Worm (Caenorhabditis elegans) whole organism, L1 larva: Measurements from ENCODE around the gene hira-1.

Source experiments
- F16B12.6 ChIP-seq: fragments of 150-350 bp; optimal IDR thresholded peaks from 2 replicates; lab custom pipeline; 2014; ENCODE audit warnings: missing biosample characterization, missing genetic modification characterization
- Y116A8C.19 ChIP-seq: sonication (generic microtip); optimal IDR thresholded peaks from 2 replicates; lab custom pipeline; 2016; ENCODE audit warnings: missing compliant biosample characterization, missing genetic modification characterization, borderline replicate concordance
- aha-1 ChIP-seq: fragments of 150-350 bp; optimal IDR thresholded peaks from 2 replicates; lab custom pipeline; 2014; ENCODE audit warnings: missing biosample characterization, missing genetic modification characterization
- aly-2 ChIP-seq: fragments of 150-350 bp; optimal IDR thresholded peaks from 2 replicates; lab custom pipeline; 2014; ENCODE audit warnings: missing biosample characterization, missing genetic modification characterization
- blmp-1 ChIP-seq: fragments of 150-350 bp; optimal IDR thresholded peaks from 2 replicates; lab custom pipeline; 2014; ENCODE audit warnings: missing biosample characterization, missing genetic modification characterization
- ceh-63 ChIP-seq: fragments of 200-800 bp; sonication (Bioruptor generic); optimal IDR thresholded peaks from 2 replicates; lab custom pipeline; 2018; ENCODE audit warnings: mild to moderate bottlenecking, missing genetic modification characterization, missing compliant biosample characterization
- ceh-82 ChIP-seq, 3 experiments: fragments of 150-350 bp in 1 of 3; sonication (generic microtip) in 2 of 3; optimal IDR thresholded peaks; 2 replicates each; lab custom pipeline; 2014 to 2017; ENCODE audit warnings: missing biosample characterization in 3 of 3, missing genetic modification characterization in 3 of 3
- ceh-88 ChIP-seq: fragments of 200-800 bp; sonication (Bioruptor generic); IDR thresholded peaks from 2 replicates; pipeline ENCODE4 v1.3.6; 2022; ENCODE audit warnings: missing genetic modification characterization, missing compliant biosample characterization
- dpl-1 ChIP-seq, 3 experiments: fragments of 150-350 bp in 2 of 3; sonication (generic microtip) in 1 of 3; optimal IDR thresholded peaks; 2 replicates each; lab custom pipeline; 2014 to 2017; ENCODE audit warnings: missing biosample characterization in 3 of 3, missing genetic modification characterization in 3 of 3, missing genetic modification reagents in 3 of 3
- efl-1 ChIP-seq, 4 experiments: fragments of 150-350 bp; optimal IDR thresholded peaks in 3 of 4; peaks in 1 of 4; 1 replicate in 1 of 4; 2 replicates in 3 of 4; lab custom pipeline; 2014; ENCODE audit warnings: missing biosample characterization in 2 of 4, missing genetic modification characterization in 2 of 4, missing genetic modification reagents in 2 of 4
- efl-3 ChIP-seq: fragments of 200-800 bp; sonication (Bioruptor generic); optimal IDR thresholded peaks from 2 replicates; lab custom pipeline; 2018; ENCODE audit warnings: mild to moderate bottlenecking, missing genetic modification characterization, missing compliant biosample characterization
- egl-27 ChIP-seq, 2 experiments: fragments of 150-350 bp in 1 of 2; sonication (generic microtip); optimal IDR thresholded peaks; 3 replicates each; lab custom pipeline; 2017 to 2018; ENCODE audit warnings: missing biosample characterization in 2 of 2, missing genetic modification characterization in 2 of 2, missing genetic modification reagents in 2 of 2
- elt-2 ChIP-seq: sonication (generic microtip); optimal IDR thresholded peaks from 2 replicates; lab custom pipeline; 2016; ENCODE audit warnings: missing genetic modification characterization, mild to moderate bottlenecking, inconsistent platforms, missing compliant biosample characterization, missing genetic modification reagents
- fkh-10 ChIP-seq: sonication (generic microtip); optimal IDR thresholded peaks from 2 replicates; lab custom pipeline; 2017; ENCODE audit warnings: missing biosample characterization, missing genetic modification reagents, missing genetic modification characterization
- fos-1 ChIP-seq: fragments of 150-350 bp; optimal IDR thresholded peaks from 2 replicates; lab custom pipeline; 2014; ENCODE audit warnings: missing biosample characterization, missing genetic modification characterization
- irx-1 ChIP-seq: sonication (generic microtip); optimal IDR thresholded peaks from 2 replicates; lab custom pipeline; 2016; ENCODE audit warnings: missing genetic modification characterization, missing compliant biosample characterization
- isw-1 ChIP-seq: fragments of 200-800 bp; sonication (Bioruptor generic); IDR thresholded peaks from 2 replicates; pipeline ENCODE4 v1.3.6; 2022; ENCODE audit warnings: missing genetic modification characterization, missing compliant biosample characterization
- lin-14 ChIP-seq: fragments of 200-800 bp; sonication (Bioruptor generic); optimal IDR thresholded peaks from 2 replicates; lab custom pipeline; 2018; ENCODE audit warnings: mild to moderate bottlenecking, missing genetic modification characterization, moderate library complexity, missing compliant biosample characterization
- lin-15B ChIP-seq: fragments of 150-350 bp; sonication (generic microtip); optimal IDR thresholded peaks from 3 replicates; lab custom pipeline; 2014; ENCODE audit warnings: missing biosample characterization, missing genetic modification characterization
- lin-35 ChIP-seq, 2 experiments: fragments of 150-350 bp; optimal IDR thresholded peaks; 2 replicates each; lab custom pipeline; 2014; ENCODE audit warnings: missing biosample characterization in 2 of 2, missing genetic modification characterization in 2 of 2, missing genetic modification reagents in 2 of 2
- lsy-2 ChIP-seq, 2 experiments: fragments of 150-350 bp; optimal IDR thresholded peaks; 2 replicates each; lab custom pipeline; 2014; ENCODE audit warnings: missing biosample characterization in 2 of 2, missing genetic modification characterization in 2 of 2
- nhr-12 ChIP-seq: sonication (generic microtip); optimal IDR thresholded peaks from 2 replicates; lab custom pipeline; 2017; ENCODE audit warnings: missing biosample characterization, missing genetic modification characterization
- nhr-20 ChIP-seq: sonication (generic microtip); optimal IDR thresholded peaks from 2 replicates; lab custom pipeline; 2016; ENCODE audit warnings: mild to moderate bottlenecking, missing genetic modification characterization, missing compliant biosample characterization
- nhr-237 ChIP-seq: fragments of 150-350 bp; optimal IDR thresholded peaks from 2 replicates; lab custom pipeline; 2014; ENCODE audit warnings: missing biosample characterization, missing genetic modification characterization
- nhr-71 ChIP-seq: sonication (generic microtip); optimal IDR thresholded peaks from 2 replicates; lab custom pipeline; 2016; ENCODE audit warnings: mild to moderate bottlenecking, missing genetic modification characterization, moderate library complexity, missing compliant biosample characterization
- nhr-77 ChIP-seq: fragments of 150-350 bp; optimal IDR thresholded peaks from 2 replicates; lab custom pipeline; 2014; ENCODE audit warnings: missing biosample characterization, missing genetic modification characterization
- pag-3 ChIP-seq: sonication (generic microtip); optimal IDR thresholded peaks from 2 replicates; lab custom pipeline; 2017; ENCODE audit warnings: missing genetic modification characterization, mild to moderate bottlenecking, missing compliant biosample characterization, antibody characterized with exemption, borderline replicate concordance; ENCODE audit not compliant: insufficient read depth
- pqm-1 ChIP-seq: sonication (generic microtip); optimal IDR thresholded peaks from 3 replicates; lab custom pipeline; 2017; ENCODE audit warnings: missing biosample characterization, missing genetic modification characterization
- rnt-1 ChIP-seq: sonication (generic microtip); optimal IDR thresholded peaks from 2 replicates; lab custom pipeline; 2016; ENCODE audit warnings: mild to moderate bottlenecking, missing genetic modification characterization, moderate library complexity, missing compliant biosample characterization
- skn-1 ChIP-seq: fragments of 150-350 bp; optimal IDR thresholded peaks from 2 replicates; lab custom pipeline; 2014; ENCODE audit warnings: missing biosample characterization, missing genetic modification characterization
- snu-23 ChIP-seq: sonication (generic microtip); optimal IDR thresholded peaks from 2 replicates; lab custom pipeline; 2016; ENCODE audit warnings: missing genetic modification characterization, missing compliant biosample characterization
- sox-4 ChIP-seq: sonication (generic microtip); optimal IDR thresholded peaks from 2 replicates; lab custom pipeline; 2016; ENCODE audit warnings: missing genetic modification characterization, missing compliant biosample characterization
- sup-37 ChIP-seq: fragments of 200-800 bp; sonication (Bioruptor generic); optimal IDR thresholded peaks from 2 replicates; lab custom pipeline; 2018; ENCODE audit warnings: mild to moderate bottlenecking, missing genetic modification characterization, missing compliant biosample characterization
- swsn-7 ChIP-seq: sonication (generic microtip); optimal IDR thresholded peaks from 2 replicates; lab custom pipeline; 2016; ENCODE audit warnings: missing genetic modification characterization, missing compliant biosample characterization
- tbx-2 ChIP-seq: sonication (generic microtip); optimal IDR thresholded peaks from 2 replicates; lab custom pipeline; 2016; ENCODE audit warnings: missing genetic modification characterization, missing compliant biosample characterization
- tlp-1 ChIP-seq: fragments of 150-350 bp; optimal IDR thresholded peaks from 2 replicates; lab custom pipeline; 2014; ENCODE audit warnings: missing biosample characterization, missing genetic modification characterization
- xbp-1 ChIP-seq: sonication (generic microtip); optimal IDR thresholded peaks from 2 replicates; lab custom pipeline; 2016; ENCODE audit warnings: missing genetic modification characterization, missing compliant biosample characterization
- zag-1 ChIP-seq: fragments of 150-350 bp; optimal IDR thresholded peaks from 2 replicates; lab custom pipeline; 2014; ENCODE audit warnings: missing biosample characterization, missing genetic modification characterization
- ztf-4 ChIP-seq: fragments of 150-350 bp; optimal IDR thresholded peaks from 2 replicates; lab custom pipeline; 2014; ENCODE audit warnings: missing biosample characterization, missing genetic modification characterization

The hira-1 gene

DNA sequence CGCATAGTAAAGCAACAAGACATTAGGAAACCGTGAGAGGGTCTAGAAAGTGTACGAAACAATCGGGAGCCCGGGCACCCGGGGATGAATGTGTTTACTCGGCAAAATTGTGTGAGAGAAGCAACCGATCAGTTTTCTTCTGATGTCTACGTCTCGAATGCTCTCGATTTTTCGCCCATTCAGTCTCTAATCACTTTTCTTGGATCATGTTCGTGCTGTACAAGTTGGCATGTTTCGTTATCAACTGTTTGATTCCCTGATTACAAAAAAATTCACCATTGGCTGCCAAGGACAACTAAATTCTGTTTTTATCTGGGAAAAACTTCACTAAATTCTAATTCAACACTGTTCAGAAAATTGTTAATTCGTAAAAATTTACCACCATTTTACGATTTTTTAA is 10.3 kb upstream of the hira-1 start:
- TF ChIP-seq aly-2 (tag; lab: Kevin White, UChicago) (no peak), pqm-1 (tag; lab: Kevin White, UChicago) (no peak), lsy-2 (tag; optimal IDR thresholded peaks at IDR 0.05; lab: Kevin White, UChicago) (peak in 1 of 2 experiments; percentile 23), snu-23 (GFP tag; lab: Kevin White, UChicago) (no peak), lin-14 (GFP tag; lab: Kevin White, UChicago) (peak; percentile 24), sox-4 (tag; lab: Kevin White, UChicago) (no peak), skn-1 (no peak), lin-15B (tag; lab: Kevin White, UChicago) (no peak), ceh-63 (GFP tag; lab: Kevin White, UChicago) (no peak), nhr-77 (no peak), efl-1 (optimal IDR thresholded peaks at IDR 0.05; lab: Kevin White, UChicago) (no peak), efl-1 (GFP tag; optimal IDR thresholded peaks at IDR 0.05 in 1 of 2; lab: Kevin White, UChicago) (peak in 1 of 2 experiments; percentile 71), ceh-88 (GFP tag; lab: Robert Waterston, UW) (no peak), nhr-71 (no peak), xbp-1 (tag; lab: Kevin White, UChicago) (no peak), tbx-2 (no peak)

DNA sequence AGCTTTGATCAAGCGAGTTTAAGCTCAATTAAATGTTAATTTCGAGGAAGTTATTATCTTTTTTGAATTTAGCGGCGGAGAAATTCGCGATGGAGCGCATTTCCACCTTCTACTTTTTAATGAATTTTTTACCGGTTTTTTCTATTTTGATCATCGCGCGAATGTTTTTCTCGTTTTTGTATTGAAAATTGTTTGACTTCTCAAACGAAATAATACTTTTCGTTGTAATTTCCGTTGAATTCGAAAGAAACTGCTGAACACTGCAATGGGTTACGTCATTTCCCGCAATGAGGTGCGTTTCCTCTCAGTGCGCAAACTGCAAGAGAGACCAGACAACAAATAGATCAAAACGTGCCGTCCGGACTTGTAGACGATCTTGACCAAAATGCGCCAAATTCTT is 9.7 kb upstream of the hira-1 start:
- TF ChIP-seq pag-3 (tag; lab: Kevin White, UChicago), result no peak
- no peak for TF ChIP-seq irx-1 (tag; lab: Kevin White, UChicago)
- no peak for TF ChIP-seq F16B12.6 (tag; lab: Kevin White, UChicago)
- TF ChIP-seq ceh-82 (tag; optimal IDR thresholded peaks at IDR 0.05; lab: Kevin White, UChicago), result no peak
- TF ChIP-seq fos-1 (tag; lab: Kevin White, UChicago), result no peak
- TF ChIP-seq zag-1 (tag; lab: Kevin White, UChicago), result no peak
- no peak for TF ChIP-seq isw-1 (GFP tag; lab: Robert Waterston, UW)
- no peak for TF ChIP-seq aha-1 (tag; lab: Kevin White, UChicago)
- no peak for TF ChIP-seq tbx-2
- TF ChIP-seq swsn-7 (tag; lab: Kevin White, UChicago), result no peak
- no peak for TF ChIP-seq elt-2 (tag; lab: Kevin White, UChicago)
- no peak for TF ChIP-seq fkh-10
- no peak for TF ChIP-seq sup-37 (GFP tag; lab: Kevin White, UChicago)
- TF ChIP-seq skn-1, result no peak
- no peak for TF ChIP-seq egl-27 (tag; optimal IDR thresholded peaks at IDR 0.05; lab: Kevin White, UChicago)
- no peak for TF ChIP-seq Y116A8C.19 (tag; lab: Kevin White, UChicago)
- no peak for TF ChIP-seq ztf-4 (tag; lab: Kevin White, UChicago)
- TF ChIP-seq efl-1 (optimal IDR thresholded peaks at IDR 0.05; lab: Kevin White, UChicago), result no peak
- peak in 1 of 2 experiments; percentile 52 for TF ChIP-seq efl-1 (GFP tag; optimal IDR thresholded peaks at IDR 0.05 in 1 of 2; lab: Kevin White, UChicago)
- peak in 1 of 2 experiments; percentile 34 for TF ChIP-seq lin-35 (GFP tag; optimal IDR thresholded peaks at IDR 0.05; lab: Kevin White, UChicago)
- TF ChIP-seq efl-3 (GFP tag; lab: Kevin White, UChicago), result no peak
- TF ChIP-seq rnt-1 (tag; lab: Kevin White, UChicago), result no peak
- no peak for TF ChIP-seq nhr-20 (tag; lab: Kevin White, UChicago)
- TF ChIP-seq nhr-237, result no peak
- no peak for TF ChIP-seq nhr-77
- no peak for TF ChIP-seq tlp-1 (tag; lab: Kevin White, UChicago)
- TF ChIP-seq dpl-1 (GFP tag; optimal IDR thresholded peaks at IDR 0.05; lab: Kevin White, UChicago), result peak in 1 of 3 experiments; percentile 51

- TF ChIP-seq snu-23 (GFP tag; lab: Kevin White, UChicago), result peak; percentile 16
- no peak for TF ChIP-seq nhr-12 (tag; lab: Kevin White, UChicago)
- peak; percentile 55 for TF ChIP-seq blmp-1
- peak in 1 of 2 experiments; percentile 1 for TF ChIP-seq lin-35 (GFP tag; optimal IDR thresholded peaks at IDR 0.05; lab: Kevin White, UChicago)
- peak; percentile 15 to 23 for TF ChIP-seq efl-1 (optimal IDR thresholded peaks at IDR 0.05; lab: Kevin White, UChicago)
- no peak for TF ChIP-seq efl-1 (GFP tag; optimal IDR thresholded peaks at IDR 0.05 in 1 of 2; lab: Kevin White, UChicago)
- peak; percentile 45 for TF ChIP-seq lin-14 (GFP tag; lab: Kevin White, UChicago)
- TF ChIP-seq, all 84 proteins: peak for 5
These were observed 9.3 kb upstream of the hira-1 start for ce11 chrIII:5181641-5182040.
